Worm (Caenorhabditis elegans): Measurements from ENCODE around the gene egl-44.

egl-44 gene

DNA sequence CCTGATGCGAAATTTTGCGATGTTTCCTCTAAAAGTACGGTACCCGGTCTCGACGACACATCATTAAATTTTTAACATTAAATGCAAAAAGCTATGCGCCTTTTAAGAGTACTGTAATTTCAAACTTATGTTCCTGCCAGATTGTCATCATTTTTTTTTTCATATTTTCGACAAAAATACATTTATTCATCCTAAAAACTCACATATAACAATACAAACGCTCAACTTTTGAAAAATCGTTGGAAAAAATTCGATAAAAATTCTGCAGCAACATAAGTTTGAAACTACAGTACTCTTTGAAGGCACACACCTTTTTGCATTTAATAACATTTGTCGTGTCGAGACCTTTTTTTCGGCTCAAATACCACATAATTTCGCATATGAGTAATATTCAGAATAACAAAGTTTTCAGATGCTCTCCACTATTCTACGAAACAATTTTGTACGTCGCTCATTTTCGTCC lies 11.6 kb upstream of the egl-44 start, which contains the start of gene frh-1:
Gene frh-1, plus strand, starts transcription at position 413 of the 463 bp plus-strand sequence.
- TF ChIP-seq mes-2 (tag; optimal IDR thresholded peaks at IDR 0.05; ENCODE audit: poor library complexity, severe bottlenecking) (no peak), T26A8.4 (GFP tag; IDR thresholded peaks at IDR 0.05) (no peak), ces-1 (GFP tag; optimal IDR thresholded peaks at IDR 0.05) (no peak), pqm-1 (tag; optimal IDR thresholded peaks at IDR 0.05) (no peak), egl-43 (GFP tag; IDR thresholded peaks at IDR 0.05) (no peak), sdz-12 (GFP tag; optimal IDR thresholded peaks at IDR 0.05) (no peak), pha-4 (GFP tag; IDR thresholded peaks at IDR 0.05) (0 out of 2 replicates have a peak, but pooled peaks have one; percentile 38), pha-4 (tag; optimal IDR thresholded peaks at IDR 0.05) (no peak), nhr-111 (GFP tag; optimal IDR thresholded peaks at IDR 0.05) (no peak), aha-1 (tag) (peak; percentile 72), dmd-6 (GFP tag; IDR thresholded peaks at IDR 0.05) (no peak), mxl-2 (GFP tag; conservative IDR thresholded peaks at IDR 0.05) (no peak), daf-12 (tag; optimal IDR thresholded peaks at IDR 0.05) (no peak), lin-13 (GFP tag; optimal IDR thresholded peaks at IDR 0.05) (no peak), spr-3 (GFP tag; optimal IDR thresholded peaks at IDR 0.05) (no peak), nhr-28 (tag; optimal IDR thresholded peaks at IDR 0.05) (no peak), skn-1 (tag; optimal IDR thresholded peaks at IDR 0.05) (no peak), lin-38 (GFP tag; IDR thresholded peaks at IDR 0.05) (peak; percentile 35), F37D6.2 (tag; optimal IDR thresholded peaks at IDR 0.05) (no peak), vab-7 (GFP tag; IDR thresholded peaks at IDR 0.05) (no peak), cey-2 (tag; optimal IDR thresholded peaks at IDR 0.05; ENCODE audit: borderline replicate concordance, insufficient read depth) (no peak), ceh-62 (tag; optimal IDR thresholded peaks at IDR 0.05) (no peak)

DNA sequence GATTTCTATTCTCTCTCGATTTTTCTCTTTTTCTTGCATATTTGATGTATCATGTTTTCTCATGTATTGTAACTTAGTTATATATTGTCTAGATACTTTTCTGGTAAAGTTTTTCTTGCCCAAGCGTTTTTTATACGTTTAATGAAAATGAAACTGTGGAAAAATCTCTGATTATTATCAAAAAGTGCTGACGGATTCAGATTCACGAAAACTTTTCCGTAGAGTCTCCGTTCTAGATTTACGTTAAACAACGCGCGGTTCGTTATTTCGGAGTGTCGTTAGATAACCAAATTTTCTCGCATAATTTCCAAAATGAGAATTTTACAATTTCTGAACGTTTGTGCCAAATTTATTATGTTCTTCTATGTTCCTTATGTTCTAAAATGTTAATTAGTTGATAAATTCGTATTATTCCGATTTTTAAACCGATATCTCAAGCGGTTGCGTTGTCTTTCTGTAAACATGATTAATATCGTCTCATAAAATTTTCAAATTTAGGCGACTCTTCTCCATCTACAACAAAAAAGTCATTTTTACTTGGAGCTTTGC lies 10.4 kb upstream of the egl-44 start, which contains the start of gene ptp-2:
Gene ptp-2, plus strand, starts transcription at position 499 of the 549 bp plus-strand sequence.
- TF ChIP-seq lin-15B (tag; optimal IDR thresholded peaks at IDR 0.05) (no peak), hif-1 (tag; optimal IDR thresholded peaks at IDR 0.05) (peak in 1 of 2 experiments; percentile 27), lsy-2 (tag; optimal IDR thresholded peaks at IDR 0.05) (peak in 1 of 2 experiments; percentile 64), F44E2.7 (GFP tag; IDR thresholded peaks at IDR 0.05) (no peak), unc-62 (GFP tag; optimal IDR thresholded peaks at IDR 0.05 in 1 of 2) (peak in 1 of 2 experiments; percentile 70), unc-62 (tag; optimal IDR thresholded peaks at IDR 0.05) (no peak), egl-27 (tag; optimal IDR thresholded peaks at IDR 0.05) (no peak), spr-1 (tag; optimal IDR thresholded peaks at IDR 0.05) (no peak), lin-38 (GFP tag; IDR thresholded peaks at IDR 0.05) (peak; percentile 45; the same call in 1 of the 2 replicates), aha-1 (tag) (no peak), madf-9 (GFP tag; conservative IDR thresholded peaks at IDR 0.05) (no peak), spr-3 (GFP tag; optimal IDR thresholded peaks at IDR 0.05) (no peak), arid-1 (GFP tag; conservative IDR thresholded peaks at IDR 0.05) (no peak), hlh-30 (tag; optimal IDR thresholded peaks at IDR 0.05; ENCODE audit: insufficient read depth) (no peak), daf-19 (GFP tag; conservative IDR thresholded peaks at IDR 0.05) (no peak), dpl-1 (GFP tag; optimal IDR thresholded peaks at IDR 0.05) (no peak), ceh-62 (tag; optimal IDR thresholded peaks at IDR 0.05) (no peak), dve-1 (tag; optimal IDR thresholded peaks at IDR 0.05; ENCODE audit: insufficient read depth) (peak; percentile 11), T20F7.1 (GFP tag; optimal IDR thresholded peaks at IDR 0.05) (peak; percentile 96), ceh-82 (tag; optimal IDR thresholded peaks at IDR 0.05) (no peak), ama-1 (optimal IDR thresholded peaks at IDR 0.05) (peak; percentile 5), gei-8 (GFP tag; optimal IDR thresholded peaks at IDR 0.05) (no peak), mes-2 (tag; optimal IDR thresholded peaks at IDR 0.05; ENCODE audit: poor library complexity, severe bottlenecking) (peak; percentile 65), mep-1 (tag; optimal IDR thresholded peaks at IDR 0.05) (peak; percentile 61), R02D3.7 (tag; optimal IDR thresholded peaks at IDR 0.05) (peak; percentile 25), daf-16 (GFP tag; optimal IDR thresholded peaks at IDR 0.05) (no peak), daf-16 (tag; optimal IDR thresholded peaks at IDR 0.05) (peak; percentile 1), ztf-11 (tag; optimal IDR thresholded peaks at IDR 0.05) (no peak), unc-39 (tag; optimal IDR thresholded peaks at IDR 0.05) (no peak), nhr-10 (tag; optimal IDR thresholded peaks at IDR 0.05) (no peak), nhr-41 (GFP tag; IDR thresholded peaks at IDR 0.05) (no peak), egl-43 (GFP tag; IDR thresholded peaks at IDR 0.05) (no peak), Y48G9A.11 (GFP tag; IDR thresholded peaks at IDR 0.05) (peak; percentile 93)

All from whole organism, L4 larva.